Worm (Caenorhabditis elegans): ENCODE data around the gene srz-47.

- TF ChIP-seq T22C8.4 (GFP tag; IDR thresholded peaks at IDR 0.05) (no peak), ref-1 (GFP tag; conservative IDR thresholded peaks at IDR 0.05) (no peak), tab-1 (GFP tag; IDR thresholded peaks at IDR 0.05) (no peak), cog-1 (tag; optimal IDR thresholded peaks at IDR 0.05) (no peak)
Observed at ce11 chrV:17211989-17212731, 20.0 kb upstream of the srz-47 start, which contains the start of gene srh-236.

All from whole organism, midembryonic.